Worm (Caenorhabditis elegans) whole organism, late embryonic: ENCODE results near the gene Y53G8AM.6.

Experiments
- ama-1 ChIP-seq: fragments of 150-350 bp; optimal IDR thresholded peaks from 2 replicates; lab custom pipeline; 2014
- ceh-9 ChIP-seq: sonication (generic microtip); optimal IDR thresholded peaks from 2 replicates; lab custom pipeline; 2016; ENCODE audit warnings: mild to moderate bottlenecking, missing genetic modification characterization, inconsistent platforms, missing compliant biosample characterization
- che-1 ChIP-seq: sonication (generic microtip); optimal IDR thresholded peaks from 2 replicates; lab custom pipeline; 2016; ENCODE audit warnings: mild to moderate bottlenecking, missing genetic modification characterization, missing compliant biosample characterization
- unc-86 ChIP-seq: sonication (generic microtip); optimal IDR thresholded peaks from 2 replicates; lab custom pipeline; 2016; ENCODE audit warnings: missing genetic modification characterization, missing compliant biosample characterization

DNA sequence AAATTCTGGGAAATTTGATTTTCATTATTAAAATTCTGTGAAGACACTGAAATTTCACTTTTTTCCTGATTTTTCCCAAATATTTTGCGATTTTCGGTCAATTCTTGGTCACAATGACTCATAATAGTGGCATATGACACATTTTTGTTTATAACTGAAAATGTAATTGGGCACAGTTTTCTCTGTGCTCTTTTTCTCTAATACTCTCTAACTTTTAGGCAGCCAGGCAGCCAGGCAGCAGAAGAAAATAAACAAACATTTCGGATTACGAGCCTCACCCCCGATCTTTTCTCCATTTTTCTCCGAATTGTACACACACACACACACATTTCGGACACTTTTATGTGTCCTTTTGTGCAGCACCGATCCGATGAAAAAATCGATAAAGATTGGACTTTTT is 47.8 kb upstream of the Y53G8AM.6 start:
- TF ChIP-seq ceh-9 (tag; lab: Kevin White, UChicago) = no peak
- TF ChIP-seq che-1 (tag; lab: Kevin White, UChicago) = no peak
- TF ChIP-seq unc-86 = no peak
- TF ChIP-seq ama-1 (lab: Kevin White, UChicago) = no peak
